Fruit fly (Drosophila melanogaster): ENCODE results near the gene CycJ.

dm6 chr3L:3456009-3456566 is 10.1 kb upstream of the CycJ start:
- no peak for TF ChIP-seq ATbp (GFP tag; optimal IDR thresholded peaks at IDR 0.05)
- TF ChIP-seq CG1832 (GFP tag; optimal IDR thresholded peaks at IDR 0.05): no peak
- no peak for TF ChIP-seq inv (GFP tag; IDR thresholded peaks at IDR 0.05; ENCODE audit: partially characterized antibody)
- no peak for TF ChIP-seq CTCF (GFP tag; optimal IDR thresholded peaks at IDR 0.05)
- no peak for TF ChIP-seq cg (GFP tag; optimal IDR thresholded peaks at IDR 0.05)
